Fruit fly (Drosophila melanogaster) Kc167 (cell line): Measurements from ENCODE around the gene RpS27A.

Experiments
- Myc ChIP-seq: fragments of >200 bp; optimal IDR thresholded peaks from 2 replicates; lab custom pipeline; 2017; ENCODE audit warnings: missing external identifiers
- Sin3A ChIP-seq: fragments of >200 bp; optimal IDR thresholded peaks from 2 replicates; lab custom pipeline; 2018; ENCODE audit warnings: missing external identifiers
- h ChIP-seq: fragments of >200 bp; optimal IDR thresholded peaks from 3 replicates; lab custom pipeline; 2018; ENCODE audit warnings: missing external identifiers
- insv ChIP-seq: fragments of >200 bp; optimal IDR thresholded peaks from 3 replicates; lab custom pipeline; 2018; ENCODE audit warnings: missing external identifiers
- psq ChIP-seq: fragments of >200 bp; optimal IDR thresholded peaks from 2 replicates; lab custom pipeline; 2017; ENCODE audit warnings: missing external identifiers
- ttk ChIP-seq: sonication (Bioruptor generic); optimal IDR thresholded peaks from 2 replicates; lab custom pipeline; 2017; ENCODE audit warnings: missing external identifiers

The RpS27A gene

DNA sequence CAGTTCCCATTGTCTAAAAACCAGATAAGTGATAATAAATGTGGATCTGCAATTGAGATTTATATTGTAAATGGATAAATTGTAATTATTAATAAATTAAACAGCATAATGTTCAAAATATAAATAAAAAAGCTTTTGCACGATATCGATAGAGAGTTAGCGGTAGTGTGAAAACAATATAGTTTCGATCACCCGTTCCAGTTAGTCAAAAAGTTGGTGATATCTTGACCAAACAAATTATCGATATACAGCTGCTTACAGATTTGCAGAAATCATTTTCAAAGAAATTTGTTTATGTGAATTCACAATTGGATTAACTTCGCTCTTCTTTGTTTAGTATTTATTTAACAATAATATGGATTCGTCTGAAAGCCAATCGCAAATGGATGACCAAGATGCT lies 31.0 kb downstream of the RpS27A start, which contains the start of gene Nse4:
TSS of gene Nse4 (plus strand) at position 267 of the 400 bp plus-strand sequence.
- no peak for TF ChIP-seq ttk
- no peak for TF ChIP-seq insv (lab: Kevin White, UChicago)
- no peak for TF ChIP-seq h (lab: Kevin White, UChicago)
- TF ChIP-seq Sin3A (lab: Kevin White, UChicago) = no peak
- no peak for TF ChIP-seq Myc
- no peak for TF ChIP-seq psq (lab: Kevin White, UChicago)

DNA sequence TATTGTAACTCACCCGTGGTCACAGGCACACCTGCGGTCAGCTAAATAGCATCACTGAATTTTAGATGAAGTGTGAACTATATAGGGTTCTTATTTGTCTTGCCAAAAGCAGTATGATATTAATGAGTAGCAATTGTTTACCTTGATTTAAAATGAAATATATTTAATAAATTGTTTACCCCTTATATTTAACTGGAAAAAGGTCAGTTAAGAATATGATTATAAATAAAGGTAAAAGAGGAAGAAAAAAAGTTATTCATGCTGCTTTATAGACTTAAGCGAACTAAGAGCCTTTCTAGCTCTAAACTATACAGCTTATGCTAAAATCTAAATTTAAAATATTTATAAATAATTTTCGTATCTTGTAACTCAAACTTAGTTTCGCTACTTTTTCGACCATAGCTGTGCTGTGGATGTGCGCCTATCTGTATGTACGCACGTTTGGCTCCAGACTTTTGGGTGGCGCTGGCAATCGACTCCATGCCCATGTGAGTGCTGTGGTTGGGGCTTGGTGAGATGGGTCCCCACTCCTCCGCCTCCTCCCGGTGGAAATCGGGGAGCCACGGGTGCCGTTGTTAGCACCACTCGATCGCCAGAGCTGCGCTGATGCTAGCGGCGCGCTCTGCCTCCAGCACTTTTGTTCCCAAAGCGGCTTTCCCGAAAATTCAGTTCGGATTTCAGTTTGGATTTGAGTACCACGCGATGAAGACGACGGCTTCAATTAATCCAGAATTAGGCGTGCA lies 34.1 kb downstream of the RpS27A start, which contains the start of gene loh:
TSS of gene loh (plus strand) at position 487 of the 743 bp plus-strand sequence.
- TF ChIP-seq ttk (no peak), Sin3A (lab: Kevin White, UChicago) (no peak), psq (lab: Kevin White, UChicago) (no peak), Myc (no peak), h (lab: Kevin White, UChicago) (no peak), insv (lab: Kevin White, UChicago) (no peak)

DNA sequence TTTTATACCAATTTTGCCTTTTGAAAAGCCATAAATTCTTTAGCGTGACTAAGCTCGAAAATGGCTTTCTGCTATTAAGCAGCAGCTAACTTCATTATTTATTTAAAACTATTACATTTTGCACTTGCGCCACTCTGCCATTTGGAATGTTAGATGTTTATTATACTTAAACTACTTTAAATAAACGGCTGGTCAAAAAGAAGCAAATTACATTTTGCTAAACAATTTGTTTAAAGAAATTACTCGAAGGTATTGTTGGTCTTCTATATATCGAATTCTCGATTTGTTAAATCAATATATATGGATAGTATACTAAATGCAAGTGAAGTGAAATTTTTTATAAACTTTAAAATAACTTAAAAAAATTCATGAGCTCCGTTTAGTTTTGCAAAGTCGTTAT lies 44.1 kb downstream of the RpS27A start, which contains the start of gene ppk10:
TSS of gene ppk10 (minus strand) at position 101 of the 400 bp plus-strand sequence.
- no peak for TF ChIP-seq Sin3A (lab: Kevin White, UChicago)
- no peak for TF ChIP-seq insv (lab: Kevin White, UChicago)
- TF ChIP-seq psq (lab: Kevin White, UChicago) = no peak
- no peak for TF ChIP-seq Myc
- TF ChIP-seq h (lab: Kevin White, UChicago) = no peak
- TF ChIP-seq ttk = no peak

DNA sequence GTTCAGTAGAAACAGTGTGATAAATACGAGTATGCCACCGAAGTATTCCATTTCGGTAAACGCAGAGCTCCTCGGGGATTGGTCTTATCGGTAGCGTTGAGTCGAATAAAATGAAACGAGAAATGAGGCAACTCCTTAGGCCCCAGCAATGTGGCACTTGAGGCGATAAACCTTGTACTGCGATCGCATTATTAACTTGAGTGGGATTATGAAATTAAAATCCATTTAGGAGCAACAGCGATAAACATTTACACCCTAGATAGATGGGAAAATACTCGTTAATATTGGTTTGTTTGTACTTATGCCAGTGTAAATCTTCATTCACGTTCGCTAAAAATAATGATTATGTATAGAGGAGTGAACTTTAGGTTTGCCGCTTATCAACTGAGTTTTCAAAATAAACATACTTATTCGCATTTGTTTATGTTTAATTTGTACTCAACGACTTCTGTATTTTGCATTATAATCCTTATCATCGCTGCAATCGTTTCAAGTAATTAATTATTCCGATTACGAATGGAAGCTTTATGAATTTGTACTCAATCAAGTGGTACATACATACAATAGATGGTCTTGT lies 47.9 kb downstream of the RpS27A start:
- TF ChIP-seq h (lab: Kevin White, UChicago) (no peak), Sin3A (lab: Kevin White, UChicago) (no peak), ttk (no peak), insv (lab: Kevin White, UChicago) (no peak), psq (lab: Kevin White, UChicago) (no peak), Myc (no peak)

DNA sequence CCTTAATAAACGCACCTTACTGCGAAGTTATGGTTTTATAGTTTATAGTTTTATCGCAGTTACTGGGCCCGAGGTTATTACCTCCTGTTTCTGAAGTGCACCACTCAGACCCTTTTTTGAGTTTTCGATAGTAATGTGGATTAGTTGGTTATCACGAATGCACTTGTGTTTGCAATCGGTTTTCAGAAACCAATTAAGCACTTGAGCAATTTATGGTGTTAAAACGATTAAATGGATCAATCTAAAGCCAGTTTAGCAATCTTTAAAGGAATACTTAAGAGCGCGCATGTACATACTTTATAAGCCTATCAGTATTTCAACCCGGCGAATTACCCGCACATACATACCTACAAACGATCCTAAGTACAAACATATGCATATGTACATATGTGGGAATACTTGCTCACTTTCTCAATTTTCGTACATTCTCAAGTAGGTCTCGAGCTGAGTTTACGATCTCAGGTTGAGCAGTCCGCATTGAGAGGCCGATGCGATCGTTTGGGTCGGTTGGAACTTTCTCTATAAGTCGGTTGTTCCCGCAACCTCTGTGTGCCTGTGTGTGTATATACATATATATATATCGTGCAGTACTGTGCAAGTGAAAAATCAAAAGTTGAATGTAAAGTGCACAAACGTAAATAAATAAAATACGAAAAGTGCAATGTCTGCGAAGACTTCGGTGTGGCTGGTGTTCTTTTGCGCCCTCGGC lies 49.2 kb downstream of the RpS27A start, which contains the start of the genes LManI and LManII:
TSS of gene LManI (minus strand) at position 51 of the 709 bp plus-strand sequence.
TSS of gene LManII (plus strand) at position 468 of the 709 bp plus-strand sequence.
- no peak for TF ChIP-seq h (lab: Kevin White, UChicago)
- TF ChIP-seq ttk = no peak
- no peak for TF ChIP-seq Myc
- no peak for TF ChIP-seq psq (lab: Kevin White, UChicago)
- no peak for TF ChIP-seq Sin3A (lab: Kevin White, UChicago)
- no peak for TF ChIP-seq insv (lab: Kevin White, UChicago)

DNA sequence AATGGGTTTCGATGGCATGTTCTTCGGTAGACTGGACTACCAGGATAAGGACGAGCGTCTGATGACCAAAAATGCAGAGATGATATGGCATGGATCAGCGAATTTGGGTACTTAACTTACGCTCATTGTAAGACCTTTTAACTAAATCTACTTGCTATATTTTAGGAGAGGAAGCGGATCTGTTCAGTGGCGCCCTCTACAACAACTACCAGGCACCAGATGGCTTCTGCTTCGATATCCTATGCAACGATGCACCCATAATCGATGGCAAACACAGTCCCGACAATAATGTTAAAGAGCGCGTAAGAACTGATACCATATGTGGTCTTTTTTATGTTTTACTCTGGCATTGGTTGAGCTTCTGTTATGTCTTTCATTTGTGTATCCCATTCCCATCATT lies 50.8 kb downstream of the RpS27A start:
- TF ChIP-seq h (lab: Kevin White, UChicago) (no peak), Sin3A (lab: Kevin White, UChicago) (no peak), insv (lab: Kevin White, UChicago) (no peak), psq (lab: Kevin White, UChicago) (no peak), ttk (no peak), Myc (no peak)
